Worm (Caenorhabditis elegans) whole organism, midembryonic: ENCODE results near the gene tofu-7.

Experiments
- T22C8.4 ChIP-seq: fragments of 200-800 bp; sonication (Bioruptor generic); IDR thresholded peaks from 2 replicates; pipeline ENCODE4 v1.3.6; 2022; ENCODE audit warnings: missing genetic modification characterization, missing compliant biosample characterization
- flt-1 ChIP-seq: fragments of 200-800 bp; sonication (Bioruptor generic); IDR thresholded peaks from 2 replicates; pipeline ENCODE4 v1.3.6; 2022; ENCODE audit warnings: missing genetic modification characterization, missing compliant biosample characterization
- klf-2 ChIP-seq: fragments of 200-800 bp; sonication (Bioruptor generic); conservative IDR thresholded peaks from 2 replicates; pipeline ENCODE4 v1.3.6; 2022; ENCODE audit warnings: missing genetic modification reagents, missing genetic modification characterization, missing compliant biosample characterization
- med-1 ChIP-seq: sonication (generic microtip); optimal IDR thresholded peaks from 2 replicates; lab custom pipeline; 2017; ENCODE audit warnings: missing genetic modification characterization, mild to moderate bottlenecking, missing compliant biosample characterization, antibody characterized with exemption, missing genetic modification reagents; ENCODE audit not compliant: insufficient read depth
- tab-1 ChIP-seq: fragments of 200-800 bp; sonication (Bioruptor generic); IDR thresholded peaks from 2 replicates; pipeline ENCODE4 v1.3.6; 2022; ENCODE audit warnings: missing genetic modification characterization, missing compliant biosample characterization
- ztf-23 ChIP-seq: fragments of 200-800 bp; sonication (Bioruptor generic); IDR thresholded peaks from 2 replicates; pipeline ENCODE4 v1.3.6; 2022; ENCODE audit warnings: missing genetic modification reagents, missing genetic modification characterization, missing compliant biosample characterization

ce11 chrIII:7067385-7067896, 17.4 kb downstream of the tofu-7 start, which contains the start of gene ger-1:
- TF ChIP-seq ztf-23 (GFP tag; lab: Robert Waterston, UW) (no peak), T22C8.4 (no peak), klf-2 (no peak), med-1 (GFP tag; lab: Kevin White, UChicago) (no peak), flt-1 (GFP tag; lab: Robert Waterston, UW) (no peak), tab-1 (GFP tag; lab: Robert Waterston, UW) (no peak)
